Worm (Caenorhabditis elegans) whole organism, midembryonic: ENCODE measurements around the gene rap-2.

Experiments used
- T22C8.4 ChIP-seq: fragments of 200-800 bp; sonication (Bioruptor generic); IDR thresholded peaks from 2 replicates; pipeline ENCODE4 v1.3.6; 2022; ENCODE audit warnings: missing genetic modification characterization, missing compliant biosample characterization
- cog-1 ChIP-seq: sonication (generic microtip); optimal IDR thresholded peaks from 2 replicates; lab custom pipeline; 2016; ENCODE audit warnings: missing genetic modification characterization, missing compliant biosample characterization
- flt-1 ChIP-seq: fragments of 200-800 bp; sonication (Bioruptor generic); IDR thresholded peaks from 2 replicates; pipeline ENCODE4 v1.3.6; 2022; ENCODE audit warnings: missing genetic modification characterization, missing compliant biosample characterization
- klf-2 ChIP-seq: fragments of 200-800 bp; sonication (Bioruptor generic); conservative IDR thresholded peaks from 2 replicates; pipeline ENCODE4 v1.3.6; 2022; ENCODE audit warnings: missing genetic modification reagents, missing genetic modification characterization, missing compliant biosample characterization
- med-1 ChIP-seq: sonication (generic microtip); optimal IDR thresholded peaks from 2 replicates; lab custom pipeline; 2017; ENCODE audit warnings: missing genetic modification characterization, mild to moderate bottlenecking, missing compliant biosample characterization, antibody characterized with exemption, missing genetic modification reagents; ENCODE audit not compliant: insufficient read depth
- ref-1 ChIP-seq: fragments of 200-800 bp; sonication (Bioruptor generic); conservative IDR thresholded peaks from 2 replicates; pipeline ENCODE4 v1.3.6; 2022; ENCODE audit warnings: missing genetic modification reagents, missing genetic modification characterization, missing compliant biosample characterization
- tab-1 ChIP-seq: fragments of 200-800 bp; sonication (Bioruptor generic); IDR thresholded peaks from 2 replicates; pipeline ENCODE4 v1.3.6; 2022; ENCODE audit warnings: missing genetic modification characterization, missing compliant biosample characterization
- ztf-23 ChIP-seq: fragments of 200-800 bp; sonication (Bioruptor generic); IDR thresholded peaks from 2 replicates; pipeline ENCODE4 v1.3.6; 2022; ENCODE audit warnings: missing genetic modification reagents, missing genetic modification characterization, missing compliant biosample characterization
- ztf-29 ChIP-seq: fragments of 200-800 bp; sonication (Bioruptor generic); IDR thresholded peaks from 2 replicates; pipeline ENCODE4 v1.3.6; 2022; ENCODE audit warnings: missing genetic modification reagents, missing genetic modification characterization, missing compliant biosample characterization

The rap-2 gene

DNA sequence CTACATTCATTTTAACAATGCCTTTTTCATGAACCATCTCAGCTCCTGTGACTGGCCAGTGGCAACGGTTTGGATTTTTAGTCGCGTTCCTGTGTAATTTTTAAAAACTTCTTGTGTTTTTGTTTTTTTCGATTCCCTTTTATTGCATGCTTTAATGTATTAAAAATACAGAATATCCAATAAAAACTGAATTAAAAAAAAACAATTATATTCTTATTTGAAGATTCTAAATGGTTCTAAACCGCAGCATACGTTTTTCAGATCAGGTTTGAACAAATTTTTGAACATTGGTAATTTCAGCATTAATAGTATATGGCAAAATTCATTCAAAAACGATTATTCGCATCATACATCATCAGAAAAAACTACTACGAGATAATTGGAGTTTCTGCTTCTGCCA, 4.5 kb upstream of the rap-2 start, which contains the start of gene dnj-3:
Gene dnj-3, plus strand, starts transcription at position 301 of the 400 bp plus-strand sequence.
- TF ChIP-seq cog-1 (tag; lab: Kevin White, UChicago) (no peak), med-1 (GFP tag; lab: Kevin White, UChicago) (no peak), ztf-29 (no peak), flt-1 (GFP tag; lab: Robert Waterston, UW) (no peak), T22C8.4 (GFP tag; lab: Robert Waterston, UW) (no peak)

DNA sequence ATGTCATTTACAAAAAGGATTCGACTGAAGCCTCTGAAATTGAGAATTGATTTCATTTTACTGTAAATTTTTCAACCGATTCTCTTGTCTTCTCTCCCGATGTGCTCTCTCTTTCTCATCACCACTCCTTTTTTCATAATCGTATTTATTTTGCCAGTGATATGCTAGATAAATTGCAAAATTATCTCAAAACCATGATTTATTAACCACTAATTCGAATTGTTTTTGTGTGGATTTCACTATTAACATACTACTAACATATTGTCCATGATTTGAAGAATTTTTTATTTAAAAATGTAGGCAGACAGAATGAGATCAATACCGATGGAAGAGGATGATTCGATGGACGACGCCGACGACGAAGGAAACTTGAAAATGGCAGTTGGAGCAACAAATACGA, 3.3 kb upstream of the rap-2 start, which contains the start of gene C25D7.10:
Gene C25D7.10, plus strand, starts transcription at position 301 of the 400 bp plus-strand sequence.
- TF ChIP-seq ztf-23 (GFP tag; lab: Robert Waterston, UW) (no peak), ref-1 (no peak), flt-1 (GFP tag; lab: Robert Waterston, UW) (no peak), klf-2 (GFP tag; lab: Robert Waterston, UW) (no peak), T22C8.4 (GFP tag; lab: Robert Waterston, UW) (no peak), med-1 (GFP tag; lab: Kevin White, UChicago) (no peak), cog-1 (tag; lab: Kevin White, UChicago) (no peak), ztf-29 (no peak), tab-1 (GFP tag; lab: Robert Waterston, UW) (no peak)

DNA sequence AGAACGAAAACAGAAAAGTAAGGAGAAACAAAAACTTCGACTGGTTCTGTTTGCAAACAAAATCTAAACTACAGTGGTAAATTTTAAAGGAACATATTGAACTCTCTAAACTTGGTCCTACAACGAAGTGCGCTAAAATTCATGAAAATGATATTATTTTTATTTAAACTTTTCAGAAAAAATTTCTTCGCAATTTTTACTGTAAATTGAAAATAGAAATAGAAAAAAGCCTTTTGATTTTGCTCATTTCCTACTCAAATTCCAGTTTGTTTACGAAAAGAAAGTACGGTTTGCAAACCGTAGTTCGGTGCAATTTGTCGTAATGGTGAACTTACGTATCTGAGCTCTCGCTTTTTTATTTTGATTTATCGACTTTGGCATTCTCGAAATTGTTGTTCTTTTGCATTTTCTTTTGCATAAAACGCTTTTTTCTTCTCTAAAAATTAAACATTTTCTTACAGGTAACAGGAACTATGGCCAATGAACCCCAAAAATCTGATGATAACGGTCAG, 2.0 kb upstream of the rap-2 start, which contains the start of gene otub-1:
Gene otub-1, plus strand, starts transcription at position 462 of the 512 bp plus-strand sequence.
- TF ChIP-seq klf-2 (GFP tag; lab: Robert Waterston, UW), result no peak
- TF ChIP-seq med-1 (GFP tag; lab: Kevin White, UChicago), result no peak
- no peak for TF ChIP-seq ztf-29
- no peak for TF ChIP-seq cog-1 (tag; lab: Kevin White, UChicago)
- TF ChIP-seq tab-1 (GFP tag; lab: Robert Waterston, UW), result no peak
- no peak for TF ChIP-seq flt-1 (GFP tag; lab: Robert Waterston, UW)
- no peak for TF ChIP-seq ztf-23 (GFP tag; lab: Robert Waterston, UW)

DNA sequence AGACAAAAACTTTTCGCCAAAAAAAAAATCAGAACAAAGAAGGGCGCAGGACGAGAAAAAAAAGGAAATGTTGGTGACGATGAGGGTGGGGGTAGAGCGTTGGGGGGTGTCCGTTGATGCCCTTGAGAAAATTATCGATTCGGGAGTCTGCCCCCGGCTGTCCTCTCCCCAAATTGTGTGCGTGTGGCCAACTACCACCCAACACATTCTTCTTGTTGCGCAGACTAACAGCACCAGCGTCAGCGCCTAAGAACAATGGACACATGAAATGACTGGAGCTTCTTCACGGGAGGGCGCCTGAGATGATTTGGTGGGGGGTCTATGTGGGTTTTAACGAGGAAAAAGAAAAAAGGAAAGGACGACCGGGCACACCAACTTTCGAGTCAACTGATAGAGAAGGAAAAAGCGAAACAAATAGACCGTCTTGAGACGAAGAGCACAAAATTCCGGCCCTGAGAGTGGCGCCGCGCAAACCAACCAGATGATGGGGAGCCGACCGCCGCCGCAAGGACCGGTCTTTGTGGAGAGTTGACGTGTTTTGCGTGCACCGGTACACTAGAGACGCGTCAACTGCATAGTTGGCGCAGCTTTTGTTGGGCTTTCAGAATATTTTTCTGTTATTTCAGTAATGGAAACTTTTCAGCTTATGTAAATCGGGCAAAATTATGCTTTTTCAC, 1.3 kb upstream of the rap-2 start, which contains the start of gene C25D7.9:
Gene C25D7.9, plus strand, starts transcription at position 68 of the 677 bp plus-strand sequence.
- TF ChIP-seq ref-1, result no peak
- no peak for TF ChIP-seq cog-1 (tag; lab: Kevin White, UChicago)
- TF ChIP-seq med-1 (GFP tag; lab: Kevin White, UChicago), result no peak
- TF ChIP-seq tab-1 (GFP tag; lab: Robert Waterston, UW), result no peak
- TF ChIP-seq T22C8.4 (GFP tag; lab: Robert Waterston, UW), result peak; percentile 82
- TF ChIP-seq klf-2 (GFP tag; lab: Robert Waterston, UW), result no peak

- TF ChIP-seq cog-1 (tag; lab: Kevin White, UChicago), result no peak
- TF ChIP-seq klf-2 (GFP tag; lab: Robert Waterston, UW), result no peak
- no peak for TF ChIP-seq ref-1
- no peak for TF ChIP-seq med-1 (GFP tag; lab: Kevin White, UChicago)
- no peak for TF ChIP-seq tab-1 (GFP tag; lab: Robert Waterston, UW)
- no peak for TF ChIP-seq ztf-23 (GFP tag; lab: Robert Waterston, UW)
- TF ChIP-seq ztf-29, result no peak
- TF ChIP-seq T22C8.4 (GFP tag; lab: Robert Waterston, UW), result no peak
- TF ChIP-seq flt-1 (GFP tag; lab: Robert Waterston, UW), result no peak
These were observed 3.3 kb downstream of the rap-2 start for ce11 chrV:15060595-15060994.

- TF ChIP-seq ztf-23 (GFP tag; lab: Robert Waterston, UW) (no peak), T22C8.4 (GFP tag; lab: Robert Waterston, UW) (no peak)
These were observed 4.4 kb downstream of the rap-2 start, which contains the start of the genes mcm-3 and C25D7.15 for ce11 chrV:15059534-15059933. Gene mcm-3 (minus strand): TSS chrV:15059599. Gene C25D7.15 (plus strand): TSS chrV:15059808.

- TF ChIP-seq med-1 (GFP tag; lab: Kevin White, UChicago) (no peak), cog-1 (tag; lab: Kevin White, UChicago) (no peak), ztf-23 (GFP tag; lab: Robert Waterston, UW) (no peak), ztf-29 (no peak), tab-1 (GFP tag; lab: Robert Waterston, UW) (no peak), klf-2 (GFP tag; lab: Robert Waterston, UW) (no peak), flt-1 (GFP tag; lab: Robert Waterston, UW) (no peak)
These were observed 4.9 kb downstream of the rap-2 start for ce11 chrV:15058965-15059364.

DNA sequence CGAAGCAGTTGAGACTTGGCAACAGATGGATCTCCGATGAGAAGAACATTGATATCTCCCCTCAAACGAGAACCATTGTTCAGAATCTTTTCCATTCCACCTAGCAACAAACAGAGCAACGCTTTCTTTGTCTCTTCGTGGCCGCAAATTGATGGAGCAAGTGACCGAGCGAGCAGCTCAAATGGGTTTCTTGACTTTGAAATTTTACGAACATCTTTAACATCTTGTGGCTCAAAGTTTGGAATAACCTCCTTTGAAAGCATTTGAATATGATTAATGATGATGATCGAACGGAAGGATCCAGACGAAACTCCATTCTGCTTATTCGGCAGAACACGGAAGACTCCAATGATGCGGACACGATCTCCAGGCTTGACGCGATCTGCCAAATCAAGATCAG, 5.5 kb downstream of the rap-2 start:
- TF ChIP-seq cog-1 (tag; lab: Kevin White, UChicago), result no peak
- no peak for TF ChIP-seq ztf-29
- no peak for TF ChIP-seq T22C8.4 (GFP tag; lab: Robert Waterston, UW)
- TF ChIP-seq ztf-23 (GFP tag; lab: Robert Waterston, UW), result no peak
- no peak for TF ChIP-seq med-1 (GFP tag; lab: Kevin White, UChicago)
- TF ChIP-seq tab-1 (GFP tag; lab: Robert Waterston, UW), result no peak
- TF ChIP-seq flt-1 (GFP tag; lab: Robert Waterston, UW), result no peak

- TF ChIP-seq tab-1 (GFP tag; lab: Robert Waterston, UW), result no peak
- no peak for TF ChIP-seq ref-1
These were observed 6.2 kb downstream of the rap-2 start for ce11 chrV:15057724-15058123.

ce11 chrV:15056346-15056839, 7.5 kb downstream of the rap-2 start:
- TF ChIP-seq klf-2 (GFP tag; lab: Robert Waterston, UW) (no peak), ref-1 (no peak), ztf-23 (GFP tag; lab: Robert Waterston, UW) (no peak)
